Worm (Caenorhabditis elegans) whole organism, young adult: Measurements from ENCODE around the gene ttr-42.

ENCODE experiments used
- B0019.2 ChIP-seq: fragments of 200-800 bp; sonication (Bioruptor generic); conservative IDR thresholded peaks from 2 replicates; pipeline ENCODE4 v1.3.6; 2022; ENCODE audit warnings: missing genetic modification reagents, missing genetic modification characterization, missing compliant biosample characterization
- C06A6.2 ChIP-seq: fragments of 200-800 bp; sonication (Bioruptor generic); conservative IDR thresholded peaks from 2 replicates; pipeline ENCODE4 v1.3.6; 2022; ENCODE audit warnings: missing genetic modification characterization, missing compliant biosample characterization
- F22D6.2 ChIP-seq: sonication (generic microtip); optimal IDR thresholded peaks from 2 replicates; lab custom pipeline; 2016; ENCODE audit warnings: mild to moderate bottlenecking, missing genetic modification characterization, missing compliant biosample characterization
- F52B5.7 ChIP-seq: sonication (generic microtip); optimal IDR thresholded peaks from 2 replicates; lab custom pipeline; 2016; ENCODE audit warnings: mild to moderate bottlenecking, missing genetic modification characterization, missing compliant biosample characterization
- F55B11.4 ChIP-seq: sonication (generic microtip); optimal IDR thresholded peaks from 2 replicates; lab custom pipeline; 2016; ENCODE audit warnings: missing compliant biosample characterization, missing genetic modification characterization, borderline replicate concordance; ENCODE audit not compliant: insufficient read depth
- F57A8.1 ChIP-seq: fragments of 200-800 bp; sonication (Bioruptor generic); optimal IDR thresholded peaks from 2 replicates; lab custom pipeline; 2018; ENCODE audit warnings: mild to moderate bottlenecking, missing genetic modification characterization, moderate library complexity, missing compliant biosample characterization
- K11D2.4 ChIP-seq: fragments of 200-800 bp; sonication (Bioruptor generic); IDR thresholded peaks from 2 replicates; pipeline ENCODE4 v1.3.6; 2022; ENCODE audit warnings: missing genetic modification reagents, missing genetic modification characterization, missing compliant biosample characterization
- Y53F4B.3 ChIP-seq: fragments of 200-800 bp; sonication (Bioruptor generic); IDR thresholded peaks from 2 replicates; pipeline ENCODE4 v1.3.6; 2022; ENCODE audit warnings: missing genetic modification reagents, missing genetic modification characterization, missing compliant biosample characterization
- Y56A3A.18 ChIP-seq: fragments of 200-800 bp; sonication (Bioruptor generic); IDR thresholded peaks from 2 replicates; pipeline ENCODE4 v1.3.6; 2022; ENCODE audit warnings: missing genetic modification reagents, missing genetic modification characterization, missing compliant biosample characterization
- Y79H2A.3 ChIP-seq: fragments of 200-800 bp; sonication (Bioruptor generic); conservative IDR thresholded peaks from 2 replicates; pipeline ENCODE4 v1.3.6; 2022; ENCODE audit warnings: missing genetic modification reagents, missing genetic modification characterization, missing compliant biosample characterization
- akir-1 ChIP-seq: fragments of 200-800 bp; sonication (Bioruptor generic); optimal IDR thresholded peaks from 2 replicates; lab custom pipeline; 2018; ENCODE audit warnings: mild to moderate bottlenecking, missing genetic modification characterization, moderate library complexity, missing compliant biosample characterization
- aptf-3 ChIP-seq: fragments of 200-800 bp; sonication (Bioruptor generic); IDR thresholded peaks from 2 replicates; pipeline ENCODE4 v1.3.6; 2022; ENCODE audit warnings: missing genetic modification characterization, missing compliant biosample characterization
- atf-7 ChIP-seq: sonication (generic microtip); optimal IDR thresholded peaks from 2 replicates; lab custom pipeline; 2017; ENCODE audit warnings: mild to moderate bottlenecking, missing genetic modification characterization, missing compliant biosample characterization
- bed-2 ChIP-seq: fragments of 200-800 bp; sonication (Bioruptor generic); IDR thresholded peaks from 2 replicates; pipeline ENCODE4 v1.3.6; 2022; ENCODE audit warnings: missing genetic modification reagents, missing genetic modification characterization, missing compliant biosample characterization
- ccch-3 ChIP-seq: fragments of 200-800 bp; sonication (Bioruptor generic); optimal IDR thresholded peaks from 2 replicates; lab custom pipeline; 2018; ENCODE audit warnings: mild to moderate bottlenecking, missing genetic modification characterization, missing compliant biosample characterization
- cebp-2 ChIP-seq: fragments of 200-800 bp; sonication (Bioruptor generic); IDR thresholded peaks from 2 replicates; pipeline ENCODE4 v1.3.6; 2022; ENCODE audit warnings: missing genetic modification characterization, missing compliant biosample characterization
- ceh-58 ChIP-seq: fragments of 200-800 bp; sonication (Bioruptor generic); IDR thresholded peaks from 2 replicates; pipeline ENCODE4 v1.3.6; 2022; ENCODE audit warnings: missing genetic modification characterization, missing compliant biosample characterization
- ceh-79 ChIP-seq: sonication (generic microtip); optimal IDR thresholded peaks from 2 replicates; lab custom pipeline; 2017; ENCODE audit warnings: mild to moderate bottlenecking, missing genetic modification characterization, missing compliant biosample characterization
- dpff-1 ChIP-seq: sonication (generic microtip); optimal IDR thresholded peaks from 2 replicates; lab custom pipeline; 2017; ENCODE audit warnings: mild to moderate bottlenecking, missing genetic modification characterization, missing compliant biosample characterization
- dpl-1 ChIP-seq: fragments of 150-350 bp; optimal IDR thresholded peaks from 2 replicates; lab custom pipeline; 2014; ENCODE audit warnings: missing biosample characterization, missing genetic modification reagents, missing genetic modification characterization
- ets-4 ChIP-seq: fragments of 200-800 bp; sonication (Bioruptor generic); optimal IDR thresholded peaks from 2 replicates; lab custom pipeline; 2018; ENCODE audit warnings: mild to moderate bottlenecking, missing genetic modification characterization, missing compliant biosample characterization
- hlh-26 ChIP-seq: fragments of 200-800 bp; sonication (Bioruptor generic); conservative IDR thresholded peaks from 2 replicates; pipeline ENCODE4 v1.3.6; 2022; ENCODE audit warnings: missing genetic modification reagents, missing genetic modification characterization, missing compliant biosample characterization
- hmg-20 ChIP-seq: fragments of 200-800 bp; sonication (Bioruptor generic); IDR thresholded peaks from 2 replicates; pipeline ENCODE4 v1.3.6; 2022; ENCODE audit warnings: missing genetic modification reagents, missing genetic modification characterization, missing compliant biosample characterization
- hrde-1 ChIP-seq: sonication (generic microtip); optimal IDR thresholded peaks from 2 replicates; lab custom pipeline; 2016; ENCODE audit warnings: missing genetic modification characterization, mild to moderate bottlenecking, missing compliant biosample characterization, moderate library complexity, missing genotype, missing genetic modification reagents, borderline replicate concordance
- lin-26 ChIP-seq: fragments of 200-800 bp; sonication (Bioruptor generic); IDR thresholded peaks from 2 replicates; pipeline ENCODE4 v1.3.6; 2022; ENCODE audit warnings: missing genetic modification reagents, missing genetic modification characterization, missing compliant biosample characterization
- lin-40 ChIP-seq: sonication (generic microtip); optimal IDR thresholded peaks from 2 replicates; lab custom pipeline; 2016; ENCODE audit warnings: missing genetic modification characterization, mild to moderate bottlenecking, missing compliant biosample characterization, missing genotype, missing genetic modification reagents
- lsy-27 ChIP-seq: sonication (generic microtip); optimal IDR thresholded peaks from 2 replicates; lab custom pipeline; 2017; ENCODE audit warnings: missing genetic modification characterization, mild to moderate bottlenecking, missing compliant biosample characterization, antibody characterized with exemption, missing genotype, borderline replicate concordance; ENCODE audit not compliant: insufficient read depth
- madf-3 ChIP-seq: fragments of 200-800 bp; sonication (Bioruptor generic); IDR thresholded peaks from 2 replicates; pipeline ENCODE4 v1.3.6; 2022; ENCODE audit warnings: missing genetic modification reagents, missing genetic modification characterization, missing compliant biosample characterization
- nfya-1 ChIP-seq: sonication (generic microtip); optimal IDR thresholded peaks from 2 replicates; lab custom pipeline; 2017; ENCODE audit warnings: antibody characterized with exemption, missing compliant biosample characterization, missing genetic modification characterization, borderline replicate concordance; ENCODE audit not compliant: insufficient read depth
- nfya-2 ChIP-seq: fragments of 200-800 bp; sonication (Bioruptor generic); IDR thresholded peaks from 2 replicates; pipeline ENCODE4 v1.3.6; 2022; ENCODE audit warnings: missing genetic modification reagents, missing genetic modification characterization, missing compliant biosample characterization
- nfyb-1 ChIP-seq: fragments of 200-800 bp; sonication (Bioruptor generic); IDR thresholded peaks from 2 replicates; pipeline ENCODE4 v1.3.6; 2022; ENCODE audit warnings: missing genetic modification reagents, missing genetic modification characterization, missing compliant biosample characterization
- nhr-80 ChIP-seq: sonication (generic microtip); optimal IDR thresholded peaks from 2 replicates; lab custom pipeline; 2016; ENCODE audit warnings: missing genetic modification characterization, missing compliant biosample characterization
- rcor-1 ChIP-seq: fragments of 200-800 bp; sonication (Bioruptor generic); IDR thresholded peaks from 2 replicates; pipeline ENCODE4 v1.3.6; 2022; ENCODE audit warnings: missing genetic modification reagents, missing genetic modification characterization, missing compliant biosample characterization
- repo-1 ChIP-seq: sonication (generic microtip); optimal IDR thresholded peaks from 2 replicates; lab custom pipeline; 2017; ENCODE audit warnings: mild to moderate bottlenecking, missing genetic modification characterization, missing compliant biosample characterization
- snpc-1.1 ChIP-seq: sonication (generic microtip); optimal IDR thresholded peaks from 2 replicates; lab custom pipeline; 2017; ENCODE audit warnings: missing genetic modification characterization, mild to moderate bottlenecking, missing compliant biosample characterization, antibody characterized with exemption, moderate library complexity, missing genotype, missing genetic modification reagents; ENCODE audit not compliant: insufficient read depth
- snpc-4 ChIP-seq, 5 experiments: fragments of 150-350 bp in 1 of 5; sonication (generic microtip) in 4 of 5; optimal IDR thresholded peaks; 2 replicates each; lab custom pipeline; 2014 to 2018; ENCODE audit warnings: missing genetic modification characterization in 5 of 5, missing biosample characterization in 3 of 5, antibody characterized with exemption in 2 of 5, mild to moderate bottlenecking in 2 of 5, missing compliant biosample characterization in 2 of 5, missing genotype in 2 of 5, moderate library complexity in 2 of 5, missing genetic modification reagents in 1 of 5
- somi-1 ChIP-seq: fragments of 200-800 bp; sonication (Bioruptor generic); optimal IDR thresholded peaks from 2 replicates; lab custom pipeline; 2018; ENCODE audit warnings: mild to moderate bottlenecking, missing genetic modification characterization, missing compliant biosample characterization
- xnd-1 ChIP-seq: sonication (generic microtip); optimal IDR thresholded peaks from 2 replicates; lab custom pipeline; 2016; ENCODE audit warnings: missing genotype, missing genetic modification reagents, missing genetic modification characterization, missing compliant biosample characterization
- ztf-22 ChIP-seq: fragments of 200-800 bp; sonication (Bioruptor generic); optimal IDR thresholded peaks from 2 replicates; lab custom pipeline; 2018; ENCODE audit warnings: mild to moderate bottlenecking, missing genetic modification characterization, moderate library complexity, missing compliant biosample characterization
- ztf-28 ChIP-seq: fragments of 200-800 bp; sonication (Bioruptor generic); IDR thresholded peaks from 2 replicates; pipeline ENCODE4 v1.3.6; 2022; ENCODE audit warnings: missing genetic modification reagents, missing genetic modification characterization, missing compliant biosample characterization

The ttr-42 gene

ce11 chrX:2592670-2593280 is 15.2 kb downstream of the ttr-42 start:
- TF ChIP-seq lin-40 (tag; lab: Kevin White, UChicago), result peak; percentile 63
- no peak for TF ChIP-seq ztf-28 (GFP tag; lab: Robert Waterston, UW)
- TF ChIP-seq ceh-79 (tag; lab: Kevin White, UChicago), result no peak
- TF ChIP-seq nhr-80, result peak; percentile 68
- TF ChIP-seq nfyb-1 (GFP tag; lab: Robert Waterston, UW), result no peak

- TF ChIP-seq C06A6.2 (no peak), atf-7 (no peak), F52B5.7 (tag; lab: Kevin White, UChicago) (no peak), somi-1 (no peak)
Observed at ce11 chrX:2593703-2594102, 16.2 kb downstream of the ttr-42 start, which contains the start of the genes nhr-40 and T03G6.7. Gene nhr-40 (plus strand): TSS chrX:2594003. Gene T03G6.7 (plus strand): TSS chrX:2594039.

ce11 chrX:2595027-2595756 is 17.6 kb downstream of the ttr-42 start:
- peak; percentile 4 for TF ChIP-seq lin-40 (tag; lab: Kevin White, UChicago)
- TF ChIP-seq Y56A3A.18, result no peak

ce11 chrX:2595757-2596059 is 18.2 kb downstream of the ttr-42 start:
- no peak for TF ChIP-seq akir-1 (GFP tag; lab: Kevin White, UChicago)
- no peak for TF ChIP-seq hmg-20 (GFP tag; lab: Robert Waterston, UW)
- no peak for TF ChIP-seq ceh-58 (GFP tag; lab: Robert Waterston, UW)
- no peak for TF ChIP-seq Y79H2A.3 (GFP tag; lab: Robert Waterston, UW)
- TF ChIP-seq F55B11.4, result no peak
- no peak for TF ChIP-seq madf-3 (GFP tag; lab: Robert Waterston, UW)
- TF ChIP-seq nfya-2 (GFP tag; lab: Robert Waterston, UW), result no peak
- no peak for TF ChIP-seq snpc-1.1 (tag; lab: Kevin White, UChicago)
- no peak for TF ChIP-seq aptf-3
- TF ChIP-seq rcor-1 (GFP tag; lab: Robert Waterston, UW), result no peak
- TF ChIP-seq repo-1 (tag; lab: Kevin White, UChicago), result no peak
- no peak for TF ChIP-seq snpc-4 (GFP tag; optimal IDR thresholded peaks at IDR 0.05; lab: Kevin White, UChicago)
- no peak for TF ChIP-seq snpc-4 (tag; optimal IDR thresholded peaks at IDR 0.05; lab: Kevin White, UChicago)
- no peak for TF ChIP-seq lin-26 (GFP tag; lab: Robert Waterston, UW)
- TF ChIP-seq nfya-1 (tag; lab: Kevin White, UChicago), result no peak
- TF ChIP-seq lsy-27 (tag; lab: Kevin White, UChicago), result no peak
- no peak for TF ChIP-seq hlh-26 (GFP tag; lab: Robert Waterston, UW)
- TF ChIP-seq ztf-22, result no peak
- no peak for TF ChIP-seq nfyb-1 (GFP tag; lab: Robert Waterston, UW)
- no peak for TF ChIP-seq cebp-2 (GFP tag; lab: Robert Waterston, UW)
- TF ChIP-seq F22D6.2, result no peak

ce11 chrX:2596605-2597004 is 19.1 kb downstream of the ttr-42 start:
- TF ChIP-seq ccch-3 (GFP tag; lab: Kevin White, UChicago) (no peak), K11D2.4 (GFP tag; lab: Robert Waterston, UW) (no peak), dpff-1 (tag; lab: Kevin White, UChicago) (no peak), hrde-1 (tag; lab: Kevin White, UChicago) (no peak), ets-4 (GFP tag; lab: Kevin White, UChicago) (no peak), Y79H2A.3 (GFP tag; lab: Robert Waterston, UW) (no peak), Y53F4B.3 (GFP tag; lab: Robert Waterston, UW) (no peak), F57A8.1 (GFP tag; lab: Kevin White, UChicago) (no peak), dpl-1 (GFP tag; lab: Kevin White, UChicago) (no peak), rcor-1 (GFP tag; lab: Robert Waterston, UW) (no peak), xnd-1 (tag; lab: Kevin White, UChicago) (no peak), B0019.2 (GFP tag; lab: Robert Waterston, UW) (no peak), bed-2 (GFP tag; lab: Robert Waterston, UW) (no peak), lin-40 (tag; lab: Kevin White, UChicago) (no peak)
